Fruit fly (Drosophila melanogaster) whole organism, pupa: Measurements from ENCODE around the gene CG5112.

Experiments used
- CG10348 ChIP-seq: fragments of 200-800 bp; sonication (Bioruptor generic); IDR thresholded peaks from 2 replicates; pipeline ENCODE4 v1.3.6; 2022; ENCODE audit warnings: missing biosample characterization, missing genetic modification characterization
- CG12605 ChIP-seq: fragments of 200-800 bp; sonication (Bioruptor generic); IDR thresholded peaks from 2 replicates; pipeline ENCODE4 v1.3.6; 2022; ENCODE audit warnings: missing biosample characterization, missing genetic modification characterization
- CG15710 ChIP-seq: fragments of 200-800 bp; sonication (Bioruptor generic); optimal IDR thresholded peaks from 2 replicates; lab custom pipeline; 2018; ENCODE audit warnings: missing biosample characterization, mild to moderate bottlenecking, missing genetic modification characterization, moderate library complexity
- CG4496 ChIP-seq: fragments of 200-800 bp; sonication (Bioruptor generic); IDR thresholded peaks from 3 replicates; pipeline ENCODE4 v1.3.6; 2022; ENCODE audit warnings: missing biosample characterization, missing genetic modification characterization
- CG8301 ChIP-seq: fragments of 200-800 bp; sonication (Bioruptor generic); optimal IDR thresholded peaks from 2 replicates; lab custom pipeline; 2018; ENCODE audit warnings: missing biosample characterization, mild to moderate bottlenecking, missing genetic modification characterization
- EcR ChIP-seq: fragments of 200-800 bp; sonication (Bioruptor generic); optimal IDR thresholded peaks from 3 replicates; lab custom pipeline; 2019; ENCODE audit warnings: missing biosample characterization, missing genetic modification characterization, mild to moderate bottlenecking, moderate library complexity, missing genetic modification reagents
- Ets98B ChIP-seq: fragments of 200-800 bp; sonication (Bioruptor generic); IDR thresholded peaks from 2 replicates; pipeline ENCODE4 v1.3.6; 2022; ENCODE audit warnings: missing biosample characterization, missing genetic modification characterization
- Pif1A ChIP-seq: fragments of 200-800 bp; sonication (Bioruptor generic); optimal IDR thresholded peaks from 3 replicates; lab custom pipeline; 2016; ENCODE audit warnings: missing biosample characterization, missing genetic modification characterization
- Pif1B ChIP-seq: fragments of 200-800 bp; sonication (Bioruptor generic); optimal IDR thresholded peaks from 3 replicates; lab custom pipeline; 2016; ENCODE audit warnings: missing biosample characterization, missing genetic modification characterization
- Snoo ChIP-seq: fragments of 200-800 bp; sonication (Bioruptor generic); optimal IDR thresholded peaks from 3 replicates; lab custom pipeline; 2017; ENCODE audit warnings: missing biosample characterization, mild to moderate bottlenecking, missing genetic modification characterization, inconsistent platforms
- rn ChIP-seq: fragments of 200-800 bp; sonication (Bioruptor generic); IDR thresholded peaks from 2 replicates; pipeline ENCODE4 v1.3.6; 2022; ENCODE audit warnings: missing biosample characterization, missing genetic modification characterization

DNA sequence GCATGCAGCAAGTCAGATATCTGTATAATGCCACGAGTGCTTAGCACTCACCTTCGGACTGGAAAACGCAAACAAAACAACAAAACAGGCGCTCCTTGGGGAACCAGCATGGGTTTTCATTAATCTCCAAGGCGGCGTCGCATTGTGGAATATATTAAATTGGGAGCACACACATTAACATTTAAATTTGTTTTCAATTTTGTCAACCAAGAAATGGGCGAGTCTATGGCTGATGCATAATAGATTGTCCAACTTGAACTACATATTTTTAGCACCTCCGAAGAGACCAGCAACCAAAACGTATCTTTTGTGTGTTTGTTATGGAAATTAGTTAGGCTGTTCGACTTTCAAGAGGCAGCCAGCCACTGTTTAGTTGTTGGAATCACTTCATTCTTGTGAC lies 43.8 kb upstream of the CG5112 start:
- no peak for TF ChIP-seq CG12605
- no peak for TF ChIP-seq CG10348
- no peak for TF ChIP-seq Ets98B (GFP tag; lab: Robert Waterston, UW)
- no peak for TF ChIP-seq rn (GFP tag; lab: Robert Waterston, UW)
- no peak for TF ChIP-seq EcR (GFP tag; lab: Kevin White, UChicago)
- TF ChIP-seq Snoo (tag; lab: Kevin White, UChicago): no peak
- no peak for TF ChIP-seq CG4496
- no peak for TF ChIP-seq Pif1A (GFP tag; lab: Kevin White, UChicago)
- TF ChIP-seq CG8301 (tag; lab: Kevin White, UChicago): no peak
- TF ChIP-seq Pif1B: no peak
- no peak for TF ChIP-seq CG15710 (tag; lab: Kevin White, UChicago)
